Worm (Caenorhabditis elegans): Measurements from ENCODE around the gene lgc-33.

Gene lgc-33

DNA sequence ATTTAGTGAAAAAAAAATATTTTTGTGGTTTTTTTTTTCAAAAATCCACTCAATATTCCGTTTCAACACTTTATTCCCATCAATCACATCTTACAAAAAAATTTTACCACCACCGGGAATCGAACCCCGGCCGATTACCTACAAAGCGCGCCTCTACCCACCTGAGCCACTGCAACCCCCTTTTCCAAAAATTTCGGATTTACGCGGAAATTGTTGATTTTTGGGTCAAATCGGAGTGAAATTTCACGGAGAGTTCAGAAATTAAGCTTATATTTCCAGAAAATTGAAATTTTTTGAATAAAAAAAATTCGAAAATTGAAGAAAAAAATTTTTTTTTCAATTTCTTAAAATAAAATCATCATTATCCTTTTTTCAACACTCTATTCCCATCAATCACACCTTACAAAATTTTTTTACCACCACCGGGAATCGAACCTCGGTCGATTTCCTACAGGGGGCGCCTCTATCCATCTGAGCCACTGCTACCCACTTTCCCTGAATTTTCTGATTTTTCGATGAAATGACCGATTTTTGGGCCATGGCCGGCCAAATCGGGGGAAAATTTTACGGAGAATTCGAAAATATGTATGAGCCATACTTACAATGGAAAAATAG is 28.0 kb downstream of the lgc-33 start:
- TF ChIP-seq tra-4 (tag; optimal IDR thresholded peaks at IDR 0.05): no peak
- no peak for TF ChIP-seq F13C5.2 (tag; optimal IDR thresholded peaks at IDR 0.05)
- no peak for TF ChIP-seq ceh-13 (GFP tag; optimal IDR thresholded peaks at IDR 0.05)
- no peak for TF ChIP-seq ceh-36 (tag; optimal IDR thresholded peaks at IDR 0.05)
- no peak for TF ChIP-seq aly-1 (tag; optimal IDR thresholded peaks at IDR 0.05)
- TF ChIP-seq ets-7 (tag; optimal IDR thresholded peaks at IDR 0.05): no peak
- no peak for TF ChIP-seq hmg-4 (GFP tag; optimal IDR thresholded peaks at IDR 0.05)
- no peak for TF ChIP-seq hmbx-1 (tag; optimal IDR thresholded peaks at IDR 0.05)
- no peak for TF ChIP-seq flt-1 (GFP tag; IDR thresholded peaks at IDR 0.05)
- TF ChIP-seq B0310.2 (tag; optimal IDR thresholded peaks at IDR 0.05): no peak
- TF ChIP-seq tbx-37 (GFP tag; conservative IDR thresholded peaks at IDR 0.05): no peak
- TF ChIP-seq ama-1 (optimal IDR thresholded peaks at IDR 0.05): no peak
- no peak for TF ChIP-seq pes-1 (GFP tag; IDR thresholded peaks at IDR 0.05)
- no peak for TF ChIP-seq hnd-1 (tag; optimal IDR thresholded peaks at IDR 0.05)
- TF ChIP-seq scrt-1 (GFP tag; IDR thresholded peaks at IDR 0.05): no peak
- no peak for TF ChIP-seq sea-1 (GFP tag; conservative IDR thresholded peaks at IDR 0.05)
- TF ChIP-seq tbx-11 (GFP tag; IDR thresholded peaks at IDR 0.05): no peak

DNA sequence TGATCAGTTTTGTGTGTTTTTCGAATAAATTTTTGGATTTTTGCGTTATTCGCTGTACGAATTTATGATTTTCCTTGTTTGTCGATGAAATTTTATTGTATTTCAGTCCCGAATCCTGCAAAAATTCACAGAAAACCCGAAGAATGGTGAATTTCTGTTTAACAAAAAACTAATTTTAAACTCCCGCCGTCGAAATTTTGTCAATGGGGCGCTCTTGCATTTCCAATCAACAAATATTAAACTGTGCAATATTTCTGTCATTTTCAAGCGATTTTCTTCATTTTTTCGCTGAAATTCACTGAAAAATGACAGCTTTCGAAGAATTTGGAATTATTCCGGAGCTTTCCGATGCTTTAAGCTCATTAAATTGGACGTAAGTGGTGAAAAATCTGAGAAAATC is 29.4 kb downstream of the lgc-33 start, which contains the start of gene Y55F3BR.1:
TSS of gene Y55F3BR.1 (plus strand) at position 115 of the 400 bp plus-strand sequence.
- TF ChIP-seq pes-1 (GFP tag; IDR thresholded peaks at IDR 0.05) (no peak), hmbx-1 (tag; optimal IDR thresholded peaks at IDR 0.05) (no peak), tra-4 (tag; optimal IDR thresholded peaks at IDR 0.05) (no peak), ceh-36 (tag; optimal IDR thresholded peaks at IDR 0.05) (no peak), B0310.2 (tag; optimal IDR thresholded peaks at IDR 0.05) (no peak), hmg-4 (GFP tag; optimal IDR thresholded peaks at IDR 0.05) (no peak), ets-7 (tag; optimal IDR thresholded peaks at IDR 0.05) (no peak), flt-1 (GFP tag; IDR thresholded peaks at IDR 0.05) (no peak), ama-1 (optimal IDR thresholded peaks at IDR 0.05) (no peak), F13C5.2 (tag; optimal IDR thresholded peaks at IDR 0.05) (no peak), aly-1 (tag; optimal IDR thresholded peaks at IDR 0.05) (no peak), tbx-11 (GFP tag; IDR thresholded peaks at IDR 0.05) (no peak), scrt-1 (GFP tag; IDR thresholded peaks at IDR 0.05) (no peak), tbx-37 (GFP tag; conservative IDR thresholded peaks at IDR 0.05) (no peak), hnd-1 (tag; optimal IDR thresholded peaks at IDR 0.05) (no peak), ceh-13 (GFP tag; optimal IDR thresholded peaks at IDR 0.05) (no peak), sea-1 (GFP tag; conservative IDR thresholded peaks at IDR 0.05) (no peak)

DNA sequence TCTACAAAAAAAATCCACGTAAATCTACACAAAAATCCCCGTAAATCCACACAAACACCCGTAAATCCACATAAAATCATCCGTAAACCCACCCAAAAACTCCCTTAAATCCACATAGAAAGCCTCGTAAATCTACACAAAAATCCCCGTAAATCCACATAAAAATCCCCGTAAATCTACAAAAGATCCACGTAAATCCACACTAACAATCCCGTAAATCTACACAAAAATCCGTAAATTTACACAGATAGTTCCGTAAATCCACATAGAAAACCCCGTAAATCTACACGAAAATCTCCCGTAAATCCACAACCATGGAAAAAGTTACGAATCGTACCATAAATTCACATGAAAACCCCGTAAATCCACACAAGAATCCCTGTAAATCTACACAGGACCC is 33.3 kb downstream of the lgc-33 start:
- TF ChIP-seq hnd-1 (tag; optimal IDR thresholded peaks at IDR 0.05) (no peak), hmbx-1 (tag; optimal IDR thresholded peaks at IDR 0.05) (no peak)

DNA sequence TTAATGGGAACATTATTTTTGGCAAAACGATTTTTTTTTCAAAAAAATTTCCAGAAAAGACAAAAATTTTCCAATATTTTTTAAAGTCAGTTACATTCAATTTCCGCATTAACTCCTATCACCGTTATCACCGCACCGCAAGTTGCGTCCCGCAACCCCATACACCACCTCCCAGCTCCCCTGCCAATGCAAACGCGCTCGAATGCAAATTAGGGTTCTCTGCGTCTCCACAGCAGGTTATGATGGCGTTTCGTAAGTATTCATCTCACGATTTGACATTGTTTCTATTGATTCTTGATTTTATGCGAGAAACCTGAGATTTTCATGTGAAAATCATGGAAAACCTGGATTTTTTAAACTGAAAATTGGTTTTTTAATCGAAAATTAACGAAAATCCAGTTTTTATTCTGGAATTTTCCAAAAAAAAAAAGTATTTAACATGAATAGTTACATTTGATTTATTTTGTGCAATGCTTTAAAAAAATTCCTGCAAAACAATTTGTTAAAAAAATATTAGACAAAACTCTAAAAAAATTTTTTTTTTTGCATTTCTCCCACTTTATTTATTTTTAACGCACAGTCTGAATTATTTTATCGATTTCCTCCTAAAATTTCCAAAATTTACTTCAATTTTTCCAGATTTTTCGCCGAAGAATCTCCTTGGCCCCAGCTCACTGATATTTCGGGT is 39.6 kb downstream of the lgc-33 start, which contains the start of gene mak-2:
TSS of gene mak-2 (plus strand) at position 638 of the 688 bp plus-strand sequence.
- TF ChIP-seq F13C5.2 (tag; optimal IDR thresholded peaks at IDR 0.05) (peak; percentile 64), flt-1 (GFP tag; IDR thresholded peaks at IDR 0.05) (no peak), tbx-11 (GFP tag; IDR thresholded peaks at IDR 0.05) (no peak), pes-1 (GFP tag; IDR thresholded peaks at IDR 0.05) (no peak), hnd-1 (tag; optimal IDR thresholded peaks at IDR 0.05) (no peak)
